Fruit fly (Drosophila melanogaster) whole organism: ENCODE measurements around the gene Pdp1.

Experiments
- CG8478 ChIP-seq: fragments of >200 bp; optimal IDR thresholded peaks from 2 replicates; lab custom pipeline; 2018; ENCODE audit warnings: inconsistent platforms
- Dll ChIP-seq: fragments of >200 bp; optimal IDR thresholded peaks from 2 replicates; lab custom pipeline; 2017
- EcR ChIP-seq, 2 experiments: fragments of >200 bp; optimal IDR thresholded peaks; 2 replicates each; lab custom pipeline; 2017; ENCODE audit warnings: missing biosample characterization in 2 of 2, missing genetic modification characterization in 2 of 2, missing genetic modification reagents in 2 of 2
- pan ChIP-seq: fragments of >200 bp; optimal IDR thresholded peaks from 2 replicates; lab custom pipeline; 2017
- psq ChIP-seq: fragments of >200 bp; optimal IDR thresholded peaks from 2 replicates; lab custom pipeline; 2017
- usp ChIP-seq: fragments of >200 bp; optimal IDR thresholded peaks from 2 replicates; lab custom pipeline; 2017; ENCODE audit warnings: missing biosample characterization, missing genetic modification characterization, mixed read lengths

The Pdp1 gene

DNA sequence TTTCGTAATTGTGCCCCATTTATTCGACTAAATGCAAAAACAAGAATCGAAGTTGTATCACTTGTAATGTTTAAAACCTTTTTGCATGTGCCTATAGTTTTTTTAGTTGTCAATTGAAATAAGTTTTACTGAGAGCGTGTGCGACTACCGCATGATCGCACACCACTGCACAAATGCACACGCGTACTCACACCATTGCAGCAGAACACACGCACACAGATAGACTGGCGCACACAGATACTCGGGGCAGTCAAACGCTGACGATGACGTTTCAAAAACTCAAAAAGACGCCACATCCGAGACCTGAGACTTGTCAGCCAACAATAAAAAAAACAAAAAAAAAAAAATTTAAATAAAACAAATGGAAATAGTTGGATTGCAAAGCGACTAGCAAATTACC lies 93.6 kb downstream of the Pdp1 start:
- TF ChIP-seq CG8478: no peak
- TF ChIP-seq EcR (GFP tag; optimal IDR thresholded peaks at IDR 0.05; lab: Kevin White, UChicago): no peak
- TF ChIP-seq pan (lab: Kevin White, UChicago): no peak
- no peak for TF ChIP-seq psq (lab: Kevin White, UChicago)

DNA sequence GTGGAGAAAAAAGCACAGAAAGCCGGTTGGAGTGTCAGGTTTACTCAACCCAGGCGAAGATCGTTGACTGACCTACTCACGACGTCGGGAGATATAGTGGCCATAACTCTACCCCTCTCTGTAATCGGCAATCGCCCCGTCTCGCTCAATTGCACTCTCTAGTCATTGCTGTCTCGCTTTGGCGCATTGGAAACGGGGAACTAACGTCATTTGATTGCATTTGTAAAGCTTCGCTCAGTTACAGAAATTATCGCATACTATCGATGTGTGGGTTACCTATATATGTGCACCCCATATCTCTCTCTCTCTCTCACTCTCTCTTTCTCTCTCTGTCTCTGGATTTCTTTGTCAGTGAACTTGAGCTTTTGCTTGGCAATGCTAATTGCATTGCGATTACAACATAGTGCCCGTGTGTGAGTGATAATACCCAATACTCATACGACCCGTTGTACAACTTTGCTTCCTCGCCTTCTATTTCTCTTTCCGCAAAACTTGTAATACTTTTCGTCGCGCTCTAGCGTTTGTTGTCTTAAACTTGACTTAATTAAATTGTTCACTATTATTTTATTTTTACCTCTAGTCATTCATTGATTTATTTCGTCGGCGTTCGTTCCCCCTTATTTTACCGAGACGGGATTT lies 94.9 kb downstream of the Pdp1 start:
- TF ChIP-seq psq (lab: Kevin White, UChicago): no peak
- TF ChIP-seq EcR (GFP tag; optimal IDR thresholded peaks at IDR 0.05; lab: Kevin White, UChicago): peak in 1 of 2 experiments; percentile 7

DNA sequence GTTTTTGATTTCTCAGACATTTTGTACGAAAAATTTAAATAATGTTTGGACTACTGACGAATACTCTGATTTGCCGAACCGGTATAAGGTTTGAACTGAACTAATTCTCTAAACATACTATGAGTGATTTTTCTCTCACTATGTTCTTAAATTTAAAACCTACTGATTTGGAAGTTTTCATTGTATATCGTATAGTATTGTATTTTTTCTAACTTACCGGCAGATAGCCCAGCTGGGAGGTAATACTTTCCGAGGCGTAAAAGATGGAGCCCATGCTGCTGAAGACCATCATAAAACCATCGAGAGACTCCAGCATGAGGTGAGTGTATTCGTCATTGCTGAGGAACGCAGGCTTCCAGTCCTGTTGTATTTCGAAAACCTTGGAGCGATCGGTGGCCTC lies 98.9 kb downstream of the Pdp1 start, which contains the start of gene CG32371:
Gene CG32371 (minus strand): TSS at position 101 of the 400 bp plus-strand sequence.
- TF ChIP-seq psq (lab: Kevin White, UChicago) (no peak), pan (lab: Kevin White, UChicago) (no peak), EcR (GFP tag; optimal IDR thresholded peaks at IDR 0.05; lab: Kevin White, UChicago) (no peak), Dll (lab: Kevin White, UChicago) (no peak), usp (GFP tag; lab: Kevin White, UChicago) (no peak), CG8478 (no peak)
